Worm (Caenorhabditis elegans) whole organism, early embryonic: ENCODE data around the gene T05C12.1.

Experiments
- B0310.2 ChIP-seq: sonication (generic microtip); optimal IDR thresholded peaks from 2 replicates; lab custom pipeline; 2016; ENCODE audit warnings: mild to moderate bottlenecking, missing genetic modification characterization, missing compliant biosample characterization
- F13C5.2 ChIP-seq: sonication (generic microtip); optimal IDR thresholded peaks from 2 replicates; lab custom pipeline; 2017; ENCODE audit warnings: mild to moderate bottlenecking, missing genetic modification characterization, inconsistent platforms, missing compliant biosample characterization
- ama-1 ChIP-seq: fragments of 150-350 bp; optimal IDR thresholded peaks from 2 replicates; lab custom pipeline; 2014
- ceh-13 ChIP-seq: fragments of 200-800 bp; sonication (Bioruptor generic); optimal IDR thresholded peaks from 2 replicates; lab custom pipeline; 2018; ENCODE audit warnings: mild to moderate bottlenecking, missing genetic modification characterization, missing compliant biosample characterization
- ceh-36 ChIP-seq: sonication (generic microtip); optimal IDR thresholded peaks from 2 replicates; lab custom pipeline; 2016; ENCODE audit warnings: missing genetic modification characterization, inconsistent platforms, missing compliant biosample characterization
- flt-1 ChIP-seq: fragments of 200-800 bp; sonication (Bioruptor generic); IDR thresholded peaks from 2 replicates; pipeline ENCODE4 v1.3.6; 2022; ENCODE audit warnings: missing genetic modification characterization, missing compliant biosample characterization
- hmbx-1 ChIP-seq: sonication (generic microtip); optimal IDR thresholded peaks from 2 replicates; lab custom pipeline; 2016; ENCODE audit warnings: mild to moderate bottlenecking, missing genetic modification characterization, missing compliant biosample characterization
- hmg-4 ChIP-seq: fragments of 200-800 bp; sonication (Bioruptor generic); optimal IDR thresholded peaks from 2 replicates; lab custom pipeline; 2018; ENCODE audit warnings: mild to moderate bottlenecking, missing genetic modification characterization, missing compliant biosample characterization
- scrt-1 ChIP-seq: fragments of 200-800 bp; sonication (Bioruptor generic); IDR thresholded peaks from 2 replicates; pipeline ENCODE4 v1.3.6; 2022; ENCODE audit warnings: missing genetic modification characterization, missing compliant biosample characterization
- sea-1 ChIP-seq: fragments of 200-800 bp; sonication (Bioruptor generic); conservative IDR thresholded peaks from 2 replicates; pipeline ENCODE4 v1.3.6; 2022; ENCODE audit warnings: missing genetic modification characterization, missing compliant biosample characterization
- tbx-11 ChIP-seq: fragments of 200-800 bp; sonication (Bioruptor generic); IDR thresholded peaks from 2 replicates; pipeline ENCODE4 v1.3.6; 2022; ENCODE audit warnings: missing genetic modification characterization, missing compliant biosample characterization
- tbx-37 ChIP-seq: fragments of 200-800 bp; sonication (Bioruptor generic); conservative IDR thresholded peaks from 2 replicates; pipeline ENCODE4 v1.3.6; 2022; ENCODE audit warnings: missing genetic modification reagents, missing genetic modification characterization, missing compliant biosample characterization
- tra-4 ChIP-seq: sonication (generic microtip); optimal IDR thresholded peaks from 2 replicates; lab custom pipeline; 2017; ENCODE audit warnings: missing genetic modification characterization, missing compliant biosample characterization

- TF ChIP-seq scrt-1 (GFP tag; lab: Robert Waterston, UW) (no peak), ama-1 (lab: Kevin White, UChicago) (no peak), B0310.2 (no peak), tbx-37 (no peak), ceh-13 (GFP tag; lab: Kevin White, UChicago) (no peak), F13C5.2 (no peak), tra-4 (tag; lab: Kevin White, UChicago) (no peak), hmbx-1 (tag; lab: Kevin White, UChicago) (no peak), flt-1 (GFP tag; lab: Robert Waterston, UW) (no peak), sea-1 (GFP tag; lab: Robert Waterston, UW) (no peak), hmg-4 (no peak), tbx-11 (GFP tag; lab: Robert Waterston, UW) (no peak), ceh-36 (no peak)
Observed at ce11 chrII:8218266-8218665, 44.8 kb downstream of the T05C12.1 start.
